Worm (Caenorhabditis elegans): Measurements from ENCODE around the gene Y46H3D.8.

DNA sequence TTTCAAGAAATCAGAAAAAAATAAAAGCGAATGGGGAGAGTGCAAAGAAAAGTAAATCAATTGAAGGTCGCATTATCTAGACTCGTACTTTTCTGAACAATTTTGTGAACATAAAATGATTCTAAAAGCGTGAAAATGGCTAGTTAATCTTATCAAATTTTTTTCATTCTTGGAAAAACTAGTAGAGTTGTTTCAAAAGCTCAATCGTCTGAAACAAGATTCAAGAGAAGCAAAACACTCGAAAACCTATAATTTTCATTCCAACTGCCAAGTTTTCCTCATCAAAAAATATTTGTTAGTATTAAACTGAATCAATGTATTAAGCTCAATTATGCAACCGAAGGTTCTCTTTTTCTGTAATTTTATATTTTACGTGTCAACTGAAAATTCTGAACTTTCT lies 17.0 kb upstream of the Y46H3D.8 start, which contains the start of gene irld-45:
- TF ChIP-seq unc-62 (GFP tag; optimal IDR thresholded peaks at IDR 0.05) (no peak), zag-1 (tag; optimal IDR thresholded peaks at IDR 0.05) (no peak), lsy-2 (tag; optimal IDR thresholded peaks at IDR 0.05) (no peak), snpc-4 (tag; optimal IDR thresholded peaks at IDR 0.05) (no peak), nhr-11 (tag; optimal IDR thresholded peaks at IDR 0.05) (no peak), nhr-237 (tag; optimal IDR thresholded peaks at IDR 0.05) (no peak), egl-27 (tag; optimal IDR thresholded peaks at IDR 0.05) (no peak), nhr-12 (tag; optimal IDR thresholded peaks at IDR 0.05) (no peak)

Data from whole organism, L2 larva.